Worm (Caenorhabditis elegans) whole organism, L1 larva: Measurements from ENCODE around the gene ugt-66.

ENCODE experiments used
- efl-1 ChIP-seq, 4 experiments: fragments of 150-350 bp; optimal IDR thresholded peaks in 3 of 4; peaks in 1 of 4; 1 replicate in 1 of 4; 2 replicates in 3 of 4; lab custom pipeline; 2014; ENCODE audit warnings: missing biosample characterization in 2 of 4, missing genetic modification characterization in 2 of 4, missing genetic modification reagents in 2 of 4
- nhr-20 ChIP-seq: sonication (generic microtip); optimal IDR thresholded peaks from 2 replicates; lab custom pipeline; 2016; ENCODE audit warnings: mild to moderate bottlenecking, missing genetic modification characterization, missing compliant biosample characterization
- unc-130 ChIP-seq: fragments of 150-350 bp; optimal IDR thresholded peaks from 2 replicates; lab custom pipeline; 2017; ENCODE audit warnings: missing biosample characterization, missing genetic modification characterization, inconsistent platforms
- ztf-11 ChIP-seq, 2 experiments: sonication (generic microtip); optimal IDR thresholded peaks; 2 replicates each; lab custom pipeline; 2016 to 2017; ENCODE audit warnings: missing genetic modification characterization in 2 of 2, missing biosample characterization in 1 of 2, missing compliant biosample characterization in 1 of 2

ce11 chrIII:6145309-6145708 is 49.1 kb downstream of the ugt-66 start:
- TF ChIP-seq efl-1 (optimal IDR thresholded peaks at IDR 0.05; lab: Kevin White, UChicago), result no peak
- TF ChIP-seq efl-1 (GFP tag; optimal IDR thresholded peaks at IDR 0.05 in 1 of 2; lab: Kevin White, UChicago), result peak in 1 of 2 experiments; percentile 72
- TF ChIP-seq nhr-20 (tag; lab: Kevin White, UChicago), result peak; percentile 74
- TF ChIP-seq unc-130, result peak; percentile 38
- no peak for TF ChIP-seq ztf-11 (tag; optimal IDR thresholded peaks at IDR 0.05; lab: Kevin White, UChicago)
